Worm (Caenorhabditis elegans) whole organism, young adult: ENCODE measurements around the gene ZK930.7.

Experiments used
- B0261.1 ChIP-seq: sonication (generic microtip); optimal IDR thresholded peaks from 2 replicates; lab custom pipeline; 2016; ENCODE audit warnings: mild to moderate bottlenecking, missing genetic modification characterization, moderate library complexity, missing compliant biosample characterization
- C17E4.6 ChIP-seq: fragments of 200-800 bp; sonication (Bioruptor generic); IDR thresholded peaks from 2 replicates; pipeline ENCODE4 v1.3.6; 2022; ENCODE audit warnings: missing genetic modification reagents, missing genetic modification characterization, missing compliant biosample characterization
- F10E7.11 ChIP-seq: sonication (generic microtip); optimal IDR thresholded peaks from 2 replicates; lab custom pipeline; 2017; ENCODE audit warnings: mild to moderate bottlenecking, missing genetic modification characterization, moderate library complexity, missing compliant biosample characterization
- F33H1.4 ChIP-seq: fragments of 200-800 bp; sonication (Bioruptor generic); IDR thresholded peaks from 2 replicates; pipeline ENCODE4 v1.3.6; 2022; ENCODE audit warnings: missing genetic modification reagents, missing genetic modification characterization, missing compliant biosample characterization
- F37B4.10 ChIP-seq: fragments of 200-800 bp; sonication (Bioruptor generic); IDR thresholded peaks from 2 replicates; pipeline ENCODE4 v1.3.6; 2022; ENCODE audit warnings: missing genetic modification characterization, missing compliant biosample characterization
- F39B2.1 ChIP-seq: fragments of 200-800 bp; sonication (Bioruptor generic); IDR thresholded peaks from 2 replicates; pipeline ENCODE4 v1.3.6; 2022; ENCODE audit warnings: missing genetic modification reagents, missing genetic modification characterization, missing compliant biosample characterization
- F49E8.2 ChIP-seq: sonication (generic microtip); optimal IDR thresholded peaks from 3 replicates; lab custom pipeline; 2017; ENCODE audit warnings: missing genetic modification characterization, mild to moderate bottlenecking, missing compliant biosample characterization, antibody characterized with exemption, moderate library complexity; ENCODE audit not compliant: insufficient read depth
- F52B5.7 ChIP-seq: sonication (generic microtip); optimal IDR thresholded peaks from 2 replicates; lab custom pipeline; 2016; ENCODE audit warnings: mild to moderate bottlenecking, missing genetic modification characterization, missing compliant biosample characterization
- F57C9.4 ChIP-seq: sonication (generic microtip); optimal IDR thresholded peaks from 2 replicates; lab custom pipeline; 2017; ENCODE audit warnings: mild to moderate bottlenecking, missing genetic modification characterization, missing compliant biosample characterization
- Y67H2A.10 ChIP-seq: fragments of 200-800 bp; sonication (Bioruptor generic); conservative IDR thresholded peaks from 2 replicates; pipeline ENCODE4 v1.3.6; 2022; ENCODE audit warnings: missing genetic modification reagents, missing genetic modification characterization, missing compliant biosample characterization
- ZK185.1 ChIP-seq: sonication (generic microtip); optimal IDR thresholded peaks from 2 replicates; lab custom pipeline; 2016; ENCODE audit warnings: mild to moderate bottlenecking, missing genetic modification characterization, missing compliant biosample characterization; ENCODE audit not compliant: poor library complexity, severe bottlenecking
- aptf-3 ChIP-seq: fragments of 200-800 bp; sonication (Bioruptor generic); IDR thresholded peaks from 2 replicates; pipeline ENCODE4 v1.3.6; 2022; ENCODE audit warnings: missing genetic modification characterization, missing compliant biosample characterization
- attf-5 ChIP-seq: fragments of 200-800 bp; sonication (Bioruptor generic); optimal IDR thresholded peaks from 2 replicates; lab custom pipeline; 2018; ENCODE audit warnings: mild to moderate bottlenecking, missing genetic modification characterization, missing compliant biosample characterization
- bed-2 ChIP-seq: fragments of 200-800 bp; sonication (Bioruptor generic); IDR thresholded peaks from 2 replicates; pipeline ENCODE4 v1.3.6; 2022; ENCODE audit warnings: missing genetic modification reagents, missing genetic modification characterization, missing compliant biosample characterization
- ccch-3 ChIP-seq: fragments of 200-800 bp; sonication (Bioruptor generic); optimal IDR thresholded peaks from 2 replicates; lab custom pipeline; 2018; ENCODE audit warnings: mild to moderate bottlenecking, missing genetic modification characterization, missing compliant biosample characterization
- ceh-40 ChIP-seq: fragments of 200-800 bp; sonication (Bioruptor generic); IDR thresholded peaks from 2 replicates; pipeline ENCODE4 v1.3.6; 2022; ENCODE audit warnings: missing genetic modification characterization, missing compliant biosample characterization
- die-1 ChIP-seq: sonication (generic microtip); optimal IDR thresholded peaks from 2 replicates; lab custom pipeline; 2016; ENCODE audit warnings: missing genotype, mild to moderate bottlenecking, missing genetic modification characterization, missing compliant biosample characterization
- ets-4 ChIP-seq: fragments of 200-800 bp; sonication (Bioruptor generic); optimal IDR thresholded peaks from 2 replicates; lab custom pipeline; 2018; ENCODE audit warnings: mild to moderate bottlenecking, missing genetic modification characterization, missing compliant biosample characterization
- gei-17 ChIP-seq: fragments of 200-800 bp; sonication (Bioruptor generic); optimal IDR thresholded peaks from 2 replicates; lab custom pipeline; 2018; ENCODE audit warnings: mild to moderate bottlenecking, missing genetic modification characterization, missing compliant biosample characterization
- hrde-1 ChIP-seq: sonication (generic microtip); optimal IDR thresholded peaks from 2 replicates; lab custom pipeline; 2016; ENCODE audit warnings: missing genetic modification characterization, mild to moderate bottlenecking, missing compliant biosample characterization, moderate library complexity, missing genotype, missing genetic modification reagents, borderline replicate concordance
- let-607 ChIP-seq, 2 experiments: fragments of 200-800 bp in 1 of 2; sonication (Bioruptor generic) in 1 of 2; sonication (generic microtip) in 1 of 2; optimal IDR thresholded peaks; 2 replicates each; lab custom pipeline; 2016 to 2018; ENCODE audit warnings: mild to moderate bottlenecking in 2 of 2, missing compliant biosample characterization in 2 of 2, missing genetic modification characterization in 2 of 2, moderate library complexity in 2 of 2, missing genotype in 1 of 2
- lin-35 ChIP-seq, 3 experiments: fragments of 150-350 bp in 2 of 3; sonication (generic microtip) in 1 of 3; optimal IDR thresholded peaks; 2 replicates each; lab custom pipeline; 2014 to 2018; ENCODE audit warnings: missing biosample characterization in 3 of 3, missing genetic modification characterization in 3 of 3, missing genetic modification reagents in 3 of 3
- lsl-1 ChIP-seq: fragments of 200-800 bp; sonication (Bioruptor generic); optimal IDR thresholded peaks from 2 replicates; lab custom pipeline; 2018; ENCODE audit warnings: mild to moderate bottlenecking, missing genetic modification characterization, moderate library complexity, missing compliant biosample characterization
- lsy-27 ChIP-seq: sonication (generic microtip); optimal IDR thresholded peaks from 2 replicates; lab custom pipeline; 2017; ENCODE audit warnings: missing genetic modification characterization, mild to moderate bottlenecking, missing compliant biosample characterization, antibody characterized with exemption, missing genotype, borderline replicate concordance; ENCODE audit not compliant: insufficient read depth
- madf-10 ChIP-seq: sonication (generic microtip); optimal IDR thresholded peaks from 2 replicates; lab custom pipeline; 2016; ENCODE audit warnings: mild to moderate bottlenecking, missing genetic modification characterization, missing compliant biosample characterization
- mcd-1 ChIP-seq: fragments of 200-800 bp; sonication (Bioruptor generic); IDR thresholded peaks from 2 replicates; pipeline ENCODE4 v1.3.6; 2022; ENCODE audit warnings: missing genetic modification reagents, missing genetic modification characterization, missing compliant biosample characterization
- mes-4 ChIP-seq: sonication (generic microtip); optimal IDR thresholded peaks from 2 replicates; lab custom pipeline; 2016; ENCODE audit warnings: missing genotype, missing genetic modification characterization, missing compliant biosample characterization
- nfyb-1 ChIP-seq: fragments of 200-800 bp; sonication (Bioruptor generic); IDR thresholded peaks from 2 replicates; pipeline ENCODE4 v1.3.6; 2022; ENCODE audit warnings: missing genetic modification reagents, missing genetic modification characterization, missing compliant biosample characterization
- nhr-80 ChIP-seq: sonication (generic microtip); optimal IDR thresholded peaks from 2 replicates; lab custom pipeline; 2016; ENCODE audit warnings: missing genetic modification characterization, missing compliant biosample characterization
- nhr-90 ChIP-seq: sonication (generic microtip); optimal IDR thresholded peaks from 2 replicates; lab custom pipeline; 2016; ENCODE audit warnings: missing genotype, mild to moderate bottlenecking, missing genetic modification characterization, missing compliant biosample characterization
- pha-4 ChIP-seq: fragments of 150-350 bp; sonication (generic microtip); optimal IDR thresholded peaks from 2 replicates; lab custom pipeline; 2014; ENCODE audit warnings: missing biosample characterization, missing genetic modification reagents, missing genetic modification characterization
- rcor-1 ChIP-seq: fragments of 200-800 bp; sonication (Bioruptor generic); IDR thresholded peaks from 2 replicates; pipeline ENCODE4 v1.3.6; 2022; ENCODE audit warnings: missing genetic modification reagents, missing genetic modification characterization, missing compliant biosample characterization
- rec-8 ChIP-seq, 2 experiments: sonication (generic microtip); optimal IDR thresholded peaks; 2 replicates each; lab custom pipeline; 2016; ENCODE audit warnings: mild to moderate bottlenecking in 2 of 2, missing genetic modification characterization in 2 of 2, missing genetic modification reagents in 2 of 2, missing genotype in 2 of 2, missing biosample characterization in 1 of 2, missing compliant biosample characterization in 1 of 2, moderate library complexity in 1 of 2
- repo-1 ChIP-seq: sonication (generic microtip); optimal IDR thresholded peaks from 2 replicates; lab custom pipeline; 2017; ENCODE audit warnings: mild to moderate bottlenecking, missing genetic modification characterization, missing compliant biosample characterization
- rpc-1 ChIP-seq, 2 experiments: fragments of 150-350 bp in 1 of 2; sonication (generic microtip) in 1 of 2; optimal IDR thresholded peaks; 2 replicates each; lab custom pipeline; 2014 to 2018; ENCODE audit warnings: missing biosample characterization in 1 of 2, missing genetic modification characterization in 1 of 2, missing genetic modification reagents in 1 of 2, missing genotype in 1 of 2
- sea-2 ChIP-seq: fragments of 200-800 bp; sonication (Bioruptor generic); IDR thresholded peaks from 2 replicates; pipeline ENCODE4 v1.3.6; 2022; ENCODE audit warnings: missing genetic modification characterization, missing compliant biosample characterization
- snpc-3.4 ChIP-seq: sonication (generic microtip); optimal IDR thresholded peaks from 2 replicates; lab custom pipeline; 2017; ENCODE audit warnings: missing genetic modification characterization, mild to moderate bottlenecking, missing compliant biosample characterization, antibody characterized with exemption, moderate library complexity, missing genotype, missing genetic modification reagents
- snpc-4 ChIP-seq, 5 experiments: fragments of 150-350 bp in 1 of 5; sonication (generic microtip) in 4 of 5; optimal IDR thresholded peaks; 2 replicates each; lab custom pipeline; 2014 to 2018; ENCODE audit warnings: missing genetic modification characterization in 5 of 5, missing biosample characterization in 3 of 5, antibody characterized with exemption in 2 of 5, mild to moderate bottlenecking in 2 of 5, missing compliant biosample characterization in 2 of 5, missing genotype in 2 of 5, moderate library complexity in 2 of 5, missing genetic modification reagents in 1 of 5
- unc-130 ChIP-seq: sonication (generic microtip); optimal IDR thresholded peaks from 2 replicates; lab custom pipeline; 2016; ENCODE audit warnings: missing genetic modification reagents, missing genetic modification characterization, missing compliant biosample characterization
- xnd-1 ChIP-seq: sonication (generic microtip); optimal IDR thresholded peaks from 2 replicates; lab custom pipeline; 2016; ENCODE audit warnings: missing genotype, missing genetic modification reagents, missing genetic modification characterization, missing compliant biosample characterization
- zfh-2 ChIP-seq: fragments of 200-800 bp; sonication (Bioruptor generic); conservative IDR thresholded peaks from 2 replicates; pipeline ENCODE4 v1.3.6; 2022; ENCODE audit warnings: missing genetic modification reagents, missing genetic modification characterization, missing compliant biosample characterization
- ztf-22 ChIP-seq: fragments of 200-800 bp; sonication (Bioruptor generic); optimal IDR thresholded peaks from 2 replicates; lab custom pipeline; 2018; ENCODE audit warnings: mild to moderate bottlenecking, missing genetic modification characterization, moderate library complexity, missing compliant biosample characterization
- ztf-26 ChIP-seq: sonication (generic microtip); optimal IDR thresholded peaks from 2 replicates; lab custom pipeline; 2017; ENCODE audit warnings: missing genetic modification characterization, missing compliant biosample characterization
- ztf-28 ChIP-seq: fragments of 200-800 bp; sonication (Bioruptor generic); IDR thresholded peaks from 2 replicates; pipeline ENCODE4 v1.3.6; 2022; ENCODE audit warnings: missing genetic modification reagents, missing genetic modification characterization, missing compliant biosample characterization
- ztf-3 ChIP-seq: fragments of 200-800 bp; sonication (Bioruptor generic); optimal IDR thresholded peaks from 2 replicates; lab custom pipeline; 2018; ENCODE audit warnings: mild to moderate bottlenecking, missing genetic modification characterization, missing compliant biosample characterization
- ztf-6 ChIP-seq: fragments of 200-800 bp; sonication (Bioruptor generic); IDR thresholded peaks from 2 replicates; pipeline ENCODE4 v1.3.6; 2022; ENCODE audit warnings: missing genetic modification reagents, missing genetic modification characterization, missing compliant biosample characterization

The ZK930.7 gene

DNA sequence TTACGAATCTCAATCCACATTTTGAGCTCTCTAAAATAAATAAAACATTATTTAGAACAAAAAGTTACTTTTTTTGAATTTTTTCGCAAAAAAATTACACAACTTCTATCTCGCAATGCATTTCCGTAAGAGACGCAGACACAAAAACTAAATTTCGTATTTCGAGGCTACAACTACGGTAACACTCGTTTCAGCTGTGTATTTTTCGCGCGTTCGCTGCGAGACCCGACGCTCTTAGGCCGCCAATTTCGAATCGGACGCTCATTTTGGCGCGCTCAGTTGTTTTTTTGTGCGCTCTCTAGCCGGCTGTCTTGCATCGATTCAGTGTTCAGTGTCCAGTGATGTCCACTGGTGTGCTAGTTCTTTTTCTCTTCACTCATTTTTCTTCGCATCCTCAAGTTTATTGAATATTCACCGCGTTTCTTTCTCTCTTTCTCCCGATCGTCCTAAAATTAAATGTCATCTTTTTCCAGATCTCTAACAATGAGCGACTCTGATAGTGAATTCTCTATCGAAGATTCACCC is 39.7 kb upstream of the ZK930.7 start, which contains the start of the genes npp-3 and top-2 (continued):
- TF ChIP-seq F57C9.4 (tag; lab: Kevin White, UChicago) (no peak), mcd-1 (GFP tag; lab: Robert Waterston, UW) (peak; percentile 94), unc-130 (GFP tag; lab: Kevin White, UChicago) (peak; percentile 93), snpc-3.4 (tag; lab: Kevin White, UChicago) (peak; percentile 95), attf-5 (GFP tag; lab: Kevin White, UChicago) (peak; percentile 97), C17E4.6 (peak; percentile 97), bed-2 (GFP tag; lab: Robert Waterston, UW) (no peak), let-607 (tag; optimal IDR thresholded peaks at IDR 0.05; lab: Kevin White, UChicago) (peak; percentile 13 to 67), nhr-90 (no peak), snpc-4 (GFP tag; optimal IDR thresholded peaks at IDR 0.05; lab: Kevin White, UChicago) (peak; percentile 55), snpc-4 (tag; optimal IDR thresholded peaks at IDR 0.05; lab: Kevin White, UChicago) (peak; percentile 52 to 87 (median 81)), xnd-1 (tag; lab: Kevin White, UChicago) (peak; percentile 95), lsy-27 (tag; lab: Kevin White, UChicago) (no peak), zfh-2 (peak; percentile 79), ztf-6 (0 out of 2 replicates have a peak, but pooled peaks have one; percentile 49), F49E8.2 (peak; percentile 91), sea-2 (no peak), ztf-28 (GFP tag; lab: Robert Waterston, UW) (peak; percentile 85), nhr-80 (tag; lab: Kevin White, UChicago) (peak; percentile 7), lsl-1 (GFP tag; lab: Kevin White, UChicago) (peak; percentile 99), madf-10 (tag; lab: Kevin White, UChicago) (peak; percentile 88), lin-35 (GFP tag; optimal IDR thresholded peaks at IDR 0.05; lab: Kevin White, UChicago) (peak; percentile 85 to 97 (median 86)), ceh-40 (GFP tag; lab: Robert Waterston, UW) (0 out of 2 replicates have a peak, but pooled peaks have one; percentile 16), mes-4 (tag; lab: Kevin White, UChicago) (no peak), F39B2.1 (GFP tag; lab: Robert Waterston, UW) (peak; percentile 59; the same call in 1 of the 2 replicates), ztf-26 (tag; lab: Kevin White, UChicago) (peak; percentile 21), B0261.1 (tag; lab: Kevin White, UChicago) (no peak), pha-4 (no peak), F10E7.11 (tag; lab: Kevin White, UChicago) (no peak), F33H1.4 (GFP tag; lab: Robert Waterston, UW) (peak; percentile 99), F52B5.7 (tag; lab: Kevin White, UChicago) (no peak), ztf-3 (no peak), ets-4 (GFP tag; lab: Kevin White, UChicago) (no peak), repo-1 (peak; percentile 78), rec-8 (tag; optimal IDR thresholded peaks at IDR 0.05; lab: Kevin White, UChicago) (no peak), ccch-3 (no peak), aptf-3 (no peak), Y67H2A.10 (GFP tag; lab: Robert Waterston, UW) (peak; percentile 90), rcor-1 (peak; percentile 95), die-1 (tag; lab: Kevin White, UChicago) (peak; percentile 30), ZK185.1 (tag; lab: Kevin White, UChicago) (no peak), ztf-22 (no peak), rpc-1 (optimal IDR thresholded peaks at IDR 0.05; lab: Kevin White, UChicago) (peak; percentile 17), rpc-1 (tag; optimal IDR thresholded peaks at IDR 0.05; lab: Kevin White, UChicago) (no peak), nfyb-1 (GFP tag; lab: Robert Waterston, UW) (peak; percentile 97), gei-17 (peak; percentile 57), hrde-1 (tag; lab: Kevin White, UChicago) (peak; percentile 83), F37B4.10 (no peak)
